Worm (Caenorhabditis elegans) whole organism, mixed stage, embryonic: ENCODE data around the gene glb-3.

Experiments used
- blmp-1 ChIP-seq: fragments of 150-350 bp; optimal IDR thresholded peaks from 2 replicates; lab custom pipeline; 2014; ENCODE audit warnings: missing biosample characterization, missing genetic modification characterization
- ceh-83 ChIP-seq: fragments of 200-800 bp; sonication (Bioruptor generic); optimal IDR thresholded peaks from 2 replicates; lab custom pipeline; 2018; ENCODE audit warnings: mild to moderate bottlenecking, missing genetic modification characterization, missing compliant biosample characterization
- ces-1 ChIP-seq: fragments of 150-350 bp; optimal IDR thresholded peaks from 2 replicates; lab custom pipeline; 2014; ENCODE audit warnings: missing biosample characterization, missing genetic modification reagents, missing genetic modification characterization
- drap-1 ChIP-seq: fragments of 200-800 bp; sonication (Bioruptor generic); optimal IDR thresholded peaks from 3 replicates; lab custom pipeline; 2018; ENCODE audit warnings: mild to moderate bottlenecking, missing genetic modification characterization, missing compliant biosample characterization
- elt-3 ChIP-seq: fragments of 150-350 bp; optimal IDR thresholded peaks from 2 replicates; lab custom pipeline; 2014; ENCODE audit warnings: missing biosample characterization, missing genetic modification characterization
- hlh-1 ChIP-seq: fragments of 150-350 bp; optimal IDR thresholded peaks from 2 replicates; lab custom pipeline; 2014; ENCODE audit warnings: missing biosample characterization, missing genetic modification reagents, missing genetic modification characterization
- lin-13 ChIP-seq: fragments of 150-350 bp; optimal IDR thresholded peaks from 2 replicates; lab custom pipeline; 2014; ENCODE audit warnings: missing biosample characterization, missing genetic modification characterization
- nhr-76 ChIP-seq: sonication (generic microtip); optimal IDR thresholded peaks from 2 replicates; lab custom pipeline; 2017; ENCODE audit warnings: missing biosample characterization, missing genetic modification characterization
- tbx-8 ChIP-seq: fragments of 200-800 bp; sonication (Bioruptor generic); optimal IDR thresholded peaks from 2 replicates; lab custom pipeline; 2018; ENCODE audit warnings: mild to moderate bottlenecking, missing genetic modification characterization, moderate library complexity, missing compliant biosample characterization
- unc-62 ChIP-seq: fragments of 150-350 bp; optimal IDR thresholded peaks from 2 replicates; lab custom pipeline; 2014; ENCODE audit warnings: missing biosample characterization, missing genetic modification reagents, missing genetic modification characterization
- ztf-11 ChIP-seq: fragments of 150-350 bp; optimal IDR thresholded peaks from 2 replicates; lab custom pipeline; 2014; ENCODE audit warnings: missing biosample characterization, missing genetic modification characterization

DNA sequence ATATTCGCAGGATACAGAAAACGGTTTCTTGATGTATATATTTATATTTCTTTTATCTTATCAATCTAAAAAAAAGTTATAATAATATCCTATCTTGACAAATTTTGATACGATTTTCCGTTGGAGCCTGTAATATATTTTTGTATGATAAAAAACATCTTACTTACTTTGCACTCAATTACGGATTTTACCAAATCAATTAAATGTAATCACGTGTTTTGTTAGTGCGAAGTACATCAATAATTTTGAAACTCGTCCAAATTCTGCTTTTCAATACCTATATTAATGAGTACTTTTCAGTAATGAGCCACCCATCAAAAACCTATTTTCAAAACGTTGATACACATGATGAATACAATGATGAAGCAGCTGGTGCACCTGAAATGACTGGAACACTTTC lies 15.0 kb downstream of the glb-3 start, which contains the start of gene T19C4.1:
- TF ChIP-seq ztf-11 (tag; lab: Kevin White, UChicago) (no peak), elt-3 (no peak), lin-13 (tag; lab: Kevin White, UChicago) (no peak), ces-1 (GFP tag; lab: Kevin White, UChicago) (no peak), unc-62 (GFP tag; lab: Kevin White, UChicago) (no peak), blmp-1 (tag; lab: Kevin White, UChicago) (no peak), nhr-76 (tag; lab: Kevin White, UChicago) (no peak), hlh-1 (no peak), drap-1 (no peak), tbx-8 (GFP tag; lab: Kevin White, UChicago) (no peak), ceh-83 (no peak)
